Worm (Caenorhabditis elegans) whole organism, late embryonic: ENCODE results near the gene tmem-135.

Experiments used
- che-1 ChIP-seq: sonication (generic microtip); optimal IDR thresholded peaks from 2 replicates; lab custom pipeline; 2016; ENCODE audit warnings: mild to moderate bottlenecking, missing genetic modification characterization, missing compliant biosample characterization
- fkh-6 ChIP-seq: sonication (generic microtip); optimal IDR thresholded peaks from 2 replicates; lab custom pipeline; 2016; ENCODE audit warnings: missing genetic modification characterization, missing compliant biosample characterization
- nfya-1 ChIP-seq: sonication (generic microtip); optimal IDR thresholded peaks from 2 replicates; lab custom pipeline; 2017; ENCODE audit warnings: missing genetic modification characterization, mild to moderate bottlenecking, missing compliant biosample characterization, antibody characterized with exemption, moderate library complexity
- npax-4 ChIP-seq: sonication (generic microtip); optimal IDR thresholded peaks from 2 replicates; lab custom pipeline; 2016; ENCODE audit warnings: missing genetic modification characterization, missing compliant biosample characterization
- pag-3 ChIP-seq: sonication (generic microtip); optimal IDR thresholded peaks from 2 replicates; lab custom pipeline; 2016; ENCODE audit warnings: missing compliant biosample characterization, missing genetic modification characterization, borderline replicate concordance

- TF ChIP-seq npax-4 (tag; lab: Kevin White, UChicago) (no peak), pag-3 (tag; lab: Kevin White, UChicago) (no peak), fkh-6 (peak; percentile 23), che-1 (tag; lab: Kevin White, UChicago) (no peak), nfya-1 (tag; lab: Kevin White, UChicago) (peak; percentile 91)
Measured at ce11 chrX:4711698-4712329, 38.3 kb downstream of the tmem-135 start, which contains the start of the genes dnj-14 and glit-1.
